Fruit fly (Drosophila melanogaster): ENCODE results near the gene CG9663.

- TF ChIP-seq Dll (optimal IDR thresholded peaks at IDR 0.05) (no peak), psq (optimal IDR thresholded peaks at IDR 0.05) (no peak), EcR (GFP tag; optimal IDR thresholded peaks at IDR 0.05) (no peak), usp (GFP tag; optimal IDR thresholded peaks at IDR 0.05) (no peak), CG8478 (optimal IDR thresholded peaks at IDR 0.05) (no peak)
These were observed 20.7 kb upstream of the CG9663 start, which contains the start of gene CG33281 for dm6 chr2L:3323319-3324287.
